Fruit fly (Drosophila melanogaster): ENCODE results near the gene Muc12Ea.

Muc12Ea gene

dm6 chrX:14237873-14238394 is 39.6 kb upstream of the Muc12Ea start, which contains the start of the genes Fbxl4 and Dus2 (continued):
- TF ChIP-seq slp2 (GFP tag; optimal IDR thresholded peaks at IDR 0.05) (peak; percentile 88), dysf (GFP tag; IDR thresholded peaks at IDR 0.05) (peak; percentile 95), CG4820 (GFP tag; optimal IDR thresholded peaks at IDR 0.05) (peak; percentile 95), sqz (GFP tag; optimal IDR thresholded peaks at IDR 0.05) (peak; percentile 74), CG2129 (GFP tag; IDR thresholded peaks at IDR 0.05; ENCODE audit: partially characterized antibody) (no peak), grn (GFP tag; optimal IDR thresholded peaks at IDR 0.05) (no peak), NfI (GFP tag; optimal IDR thresholded peaks at IDR 0.05) (peak; percentile 89), Neu2 (GFP tag; optimal IDR thresholded peaks at IDR 0.05; ENCODE audit: borderline replicate concordance) (peak; percentile 38), CG12942 (GFP tag; optimal IDR thresholded peaks at IDR 0.05) (peak; percentile 91), lab (GFP tag; optimal IDR thresholded peaks at IDR 0.05) (peak; percentile 92), pros (GFP tag; optimal IDR thresholded peaks at IDR 0.05) (no peak), mam (GFP tag; optimal IDR thresholded peaks at IDR 0.05) (peak; percentile 92), z (GFP tag; IDR thresholded peaks at IDR 0.05) (no peak), CG11695 (GFP tag; IDR thresholded peaks at IDR 0.05) (peak; percentile 83), CG11723 (GFP tag; optimal IDR thresholded peaks at IDR 0.05) (peak; percentile 89), D19A (tag; optimal IDR thresholded peaks at IDR 0.05) (peak; percentile 80), sisA (GFP tag; IDR thresholded peaks at IDR 0.05) (peak; percentile 94), pb (GFP tag; optimal IDR thresholded peaks at IDR 0.05) (peak; percentile 73), ems (GFP tag; optimal IDR thresholded peaks at IDR 0.05) (peak; percentile 90), CG11696 (GFP tag; IDR thresholded peaks at IDR 0.05) (peak; percentile 74), sug (tag; optimal IDR thresholded peaks at IDR 0.05) (peak; percentile 90), CG13296 (GFP tag; optimal IDR thresholded peaks at IDR 0.05) (peak; percentile 84), CG13775 (GFP tag; optimal IDR thresholded peaks at IDR 0.05) (peak; percentile 96), CG7928 (GFP tag; optimal IDR thresholded peaks at IDR 0.05) (peak; percentile 61), pum (GFP tag; optimal IDR thresholded peaks at IDR 0.05) (peak; percentile 93), cwo (GFP tag; optimal IDR thresholded peaks at IDR 0.05) (peak; percentile 79), lbe (GFP tag; optimal IDR thresholded peaks at IDR 0.05) (peak; percentile 62), mld (GFP tag; IDR thresholded peaks at IDR 0.05; ENCODE audit: partially characterized antibody) (no peak), pnt (GFP tag; optimal IDR thresholded peaks at IDR 0.05) (peak; percentile 94), stc (GFP tag; IDR thresholded peaks at IDR 0.05) (peak; percentile 87), CG1024 (GFP tag; IDR thresholded peaks at IDR 0.05) (peak; percentile 87), trem (tag; optimal IDR thresholded peaks at IDR 0.05) (peak; percentile 80), repo (GFP tag; optimal IDR thresholded peaks at IDR 0.05) (peak; percentile 83), ab (GFP tag; optimal IDR thresholded peaks at IDR 0.05) (peak; percentile 88), CG2202 (tag; optimal IDR thresholded peaks at IDR 0.05) (peak; percentile 81), Fer1 (GFP tag; optimal IDR thresholded peaks at IDR 0.05) (peak; percentile 88), CG43689 (GFP tag; IDR thresholded peaks at IDR 0.05) (peak; percentile 78), Mes4 (GFP tag; optimal IDR thresholded peaks at IDR 0.05) (peak; percentile 89), so (GFP tag; IDR thresholded peaks at IDR 0.05) (peak; percentile 88), ATbp (GFP tag; optimal IDR thresholded peaks at IDR 0.05) (peak; percentile 77), HLHmδ (GFP tag; optimal IDR thresholded peaks at IDR 0.05) (peak; percentile 11), Asciz (GFP tag; optimal IDR thresholded peaks at IDR 0.05) (peak; percentile 76), ken (GFP tag; IDR thresholded peaks at IDR 0.05) (peak; percentile 96), CG8944 (GFP tag; optimal IDR thresholded peaks at IDR 0.05) (peak; percentile 93), MTF-1 (GFP tag; optimal IDR thresholded peaks at IDR 0.05; ENCODE audit: borderline replicate concordance) (peak; percentile 75), ci (GFP tag; IDR thresholded peaks at IDR 0.05) (peak; percentile 94), Kr (GFP tag; optimal IDR thresholded peaks at IDR 0.05) (no peak), YL-1 (GFP tag; optimal IDR thresholded peaks at IDR 0.05) (peak; percentile 81), Ravus (GFP tag; IDR thresholded peaks at IDR 0.05) (peak; percentile 72), CG6813 (GFP tag; optimal IDR thresholded peaks at IDR 0.05) (peak; percentile 76), CG11560 (tag; IDR thresholded peaks at IDR 0.05) (peak; percentile 81)

All from whole organism, embryonic.